Worm (Caenorhabditis elegans) whole organism, L2 larva: Measurements from ENCODE around the gene col-74.

Source experiments
- C34F6.9 ChIP-seq: fragments of 150-350 bp; optimal IDR thresholded peaks from 2 replicates; lab custom pipeline; 2014; ENCODE audit warnings: missing biosample characterization, missing genetic modification characterization
- F13H6.1 ChIP-seq: sonication (generic microtip); optimal IDR thresholded peaks from 2 replicates; lab custom pipeline; 2016; ENCODE audit warnings: missing genetic modification characterization, missing compliant biosample characterization
- R02D3.7 ChIP-seq: fragments of 150-350 bp; optimal IDR thresholded peaks from 2 replicates; lab custom pipeline; 2014; ENCODE audit warnings: missing biosample characterization, missing genetic modification characterization
- Y55F3AM.14 ChIP-seq: fragments of 200-800 bp; sonication (Bioruptor generic); optimal IDR thresholded peaks from 2 replicates; lab custom pipeline; 2018; ENCODE audit warnings: mild to moderate bottlenecking, missing genetic modification characterization, missing compliant biosample characterization
- ZK546.5 ChIP-seq: sonication (generic microtip); optimal IDR thresholded peaks from 2 replicates; lab custom pipeline; 2017; ENCODE audit warnings: missing biosample characterization, missing genetic modification characterization
- alr-1 ChIP-seq: fragments of 150-350 bp; optimal IDR thresholded peaks from 2 replicates; lab custom pipeline; 2014; ENCODE audit warnings: missing biosample characterization, missing genetic modification characterization
- aly-2 ChIP-seq: fragments of 150-350 bp; optimal IDR thresholded peaks from 2 replicates; lab custom pipeline; 2014; ENCODE audit warnings: missing biosample characterization, missing genetic modification characterization
- ama-1 ChIP-seq: fragments of 150-350 bp; optimal IDR thresholded peaks from 2 replicates; lab custom pipeline; 2018; ENCODE audit warnings: inconsistent platforms
- blmp-1 ChIP-seq: sonication (generic microtip); optimal IDR thresholded peaks from 2 replicates; lab custom pipeline; 2017; ENCODE audit warnings: missing genetic modification characterization, mild to moderate bottlenecking, missing compliant biosample characterization, antibody characterized with exemption, moderate library complexity; ENCODE audit not compliant: insufficient read depth
- ceh-16 ChIP-seq: fragments of 150-350 bp; optimal IDR thresholded peaks from 2 replicates; lab custom pipeline; 2014; ENCODE audit warnings: missing biosample characterization, missing genetic modification characterization
- ceh-82 ChIP-seq: fragments of 150-350 bp; optimal IDR thresholded peaks from 2 replicates; lab custom pipeline; 2014; ENCODE audit warnings: missing biosample characterization, missing genetic modification characterization
- crh-2 ChIP-seq: sonication (generic microtip); optimal IDR thresholded peaks from 2 replicates; lab custom pipeline; 2017; ENCODE audit warnings: missing biosample characterization, missing genetic modification characterization
- dmd-4 ChIP-seq: sonication (generic microtip); optimal IDR thresholded peaks from 2 replicates; lab custom pipeline; 2017; ENCODE audit warnings: missing biosample characterization, missing genetic modification characterization
- egl-27 ChIP-seq: sonication (generic microtip); optimal IDR thresholded peaks from 3 replicates; lab custom pipeline; 2017; ENCODE audit warnings: missing biosample characterization, missing genetic modification reagents, missing genetic modification characterization
- elt-1 ChIP-seq: fragments of 150-350 bp; optimal IDR thresholded peaks from 2 replicates; lab custom pipeline; 2014; ENCODE audit warnings: missing biosample characterization, missing genetic modification characterization
- elt-3 ChIP-seq: sonication (generic microtip); optimal IDR thresholded peaks from 2 replicates; lab custom pipeline; 2017; ENCODE audit warnings: missing biosample characterization, missing genetic modification characterization
- fos-1 ChIP-seq: fragments of 150-350 bp; optimal IDR thresholded peaks from 2 replicates; lab custom pipeline; 2014; ENCODE audit warnings: missing biosample characterization, missing genetic modification characterization
- gmeb-1 ChIP-seq: fragments of 150-350 bp; optimal IDR thresholded peaks from 2 replicates; lab custom pipeline; 2014; ENCODE audit warnings: missing biosample characterization, missing genetic modification characterization
- lin-11 ChIP-seq: fragments of 150-350 bp; sonication (generic microtip); optimal IDR thresholded peaks from 2 replicates; lab custom pipeline; 2014; ENCODE audit warnings: missing biosample characterization, missing genetic modification characterization, inconsistent platforms, mixed read lengths
- lin-13 ChIP-seq: fragments of 150-350 bp; optimal IDR thresholded peaks from 2 replicates; lab custom pipeline; 2014; ENCODE audit warnings: missing biosample characterization, missing genetic modification reagents, missing genetic modification characterization
- lin-39 ChIP-seq: fragments of 150-350 bp; optimal IDR thresholded peaks from 2 replicates; lab custom pipeline; 2014; ENCODE audit warnings: missing biosample characterization, missing genetic modification reagents, missing genetic modification characterization
- lsy-2 ChIP-seq, 2 experiments: fragments of 150-350 bp in 1 of 2; sonication (generic microtip) in 1 of 2; optimal IDR thresholded peaks; 2 replicates each; lab custom pipeline; 2014 to 2017; ENCODE audit warnings: missing biosample characterization in 2 of 2, missing genetic modification characterization in 2 of 2
- mab-5 ChIP-seq: fragments of 150-350 bp; optimal IDR thresholded peaks from 2 replicates; lab custom pipeline; 2014; ENCODE audit warnings: missing biosample characterization, missing genetic modification characterization
- mbf-1 ChIP-seq: sonication (generic microtip); optimal IDR thresholded peaks from 2 replicates; lab custom pipeline; 2017; ENCODE audit warnings: missing biosample characterization, missing genetic modification characterization
- mdl-1 ChIP-seq, 2 experiments: fragments of 150-350 bp in 1 of 2; sonication (generic microtip) in 1 of 2; optimal IDR thresholded peaks; 2 replicates each; lab custom pipeline; 2017; ENCODE audit warnings: missing biosample characterization in 2 of 2, missing genetic modification characterization in 2 of 2
- nhr-10 ChIP-seq: sonication (generic microtip); optimal IDR thresholded peaks from 2 replicates; lab custom pipeline; 2017; ENCODE audit warnings: missing biosample characterization, missing genetic modification characterization
- nhr-11 ChIP-seq: fragments of 150-350 bp; optimal IDR thresholded peaks from 2 replicates; lab custom pipeline; 2014; ENCODE audit warnings: missing biosample characterization, missing genetic modification characterization
- nhr-12 ChIP-seq: fragments of 150-350 bp; optimal IDR thresholded peaks from 2 replicates; lab custom pipeline; 2014; ENCODE audit warnings: missing biosample characterization, missing genetic modification characterization
- nhr-129 ChIP-seq: fragments of 150-350 bp; optimal IDR thresholded peaks from 2 replicates; lab custom pipeline; 2014; ENCODE audit warnings: missing biosample characterization, missing genetic modification characterization
- nhr-21 ChIP-seq: fragments of 150-350 bp; optimal IDR thresholded peaks from 2 replicates; lab custom pipeline; 2014; ENCODE audit warnings: missing biosample characterization, missing genetic modification characterization
- nhr-23 ChIP-seq: fragments of 150-350 bp; optimal IDR thresholded peaks from 2 replicates; lab custom pipeline; 2014; ENCODE audit warnings: missing biosample characterization, missing genetic modification reagents, missing genetic modification characterization
- nhr-237 ChIP-seq: fragments of 150-350 bp; optimal IDR thresholded peaks from 2 replicates; lab custom pipeline; 2014; ENCODE audit warnings: missing biosample characterization, missing genetic modification characterization
- nhr-25 ChIP-seq: fragments of 150-350 bp; sonication (generic microtip); optimal IDR thresholded peaks from 3 replicates; lab custom pipeline; 2014; ENCODE audit warnings: missing biosample characterization, missing genetic modification characterization
- nhr-6 ChIP-seq: fragments of 150-350 bp; optimal IDR thresholded peaks from 2 replicates; lab custom pipeline; 2014; ENCODE audit warnings: missing biosample characterization, missing genetic modification characterization
- nhr-77 ChIP-seq: fragments of 150-350 bp; optimal IDR thresholded peaks from 2 replicates; lab custom pipeline; 2014; ENCODE audit warnings: missing biosample characterization, missing genetic modification characterization
- peb-1 ChIP-seq: fragments of 150-350 bp; optimal IDR thresholded peaks from 2 replicates; lab custom pipeline; 2014; ENCODE audit warnings: missing biosample characterization, missing genetic modification characterization
- sem-4 ChIP-seq: fragments of 150-350 bp; optimal IDR thresholded peaks from 2 replicates; lab custom pipeline; 2014; ENCODE audit warnings: missing biosample characterization, missing genetic modification reagents, missing genetic modification characterization
- skn-1 ChIP-seq: sonication (generic microtip); optimal IDR thresholded peaks from 2 replicates; lab custom pipeline; 2017; ENCODE audit warnings: missing biosample characterization, missing genetic modification characterization
- sma-3 ChIP-seq: sonication (generic microtip); optimal IDR thresholded peaks from 2 replicates; lab custom pipeline; 2016; ENCODE audit warnings: missing genetic modification reagents, missing genetic modification characterization, missing compliant biosample characterization
- sma-9 ChIP-seq, 2 experiments: fragments of 150-350 bp in 1 of 2; sonication (generic microtip) in 1 of 2; optimal IDR thresholded peaks; 2 replicates each; lab custom pipeline; 2014 to 2016; ENCODE audit warnings: missing genetic modification characterization in 2 of 2, mild to moderate bottlenecking in 1 of 2, missing biosample characterization in 1 of 2, missing compliant biosample characterization in 1 of 2, missing genetic modification reagents in 1 of 2, moderate library complexity in 1 of 2
- snpc-4 ChIP-seq: fragments of 150-350 bp; optimal IDR thresholded peaks from 2 replicates; lab custom pipeline; 2014; ENCODE audit warnings: missing biosample characterization, missing genetic modification characterization
- unc-39 ChIP-seq: fragments of 150-350 bp; optimal IDR thresholded peaks from 2 replicates; lab custom pipeline; 2014; ENCODE audit warnings: missing biosample characterization, missing genetic modification characterization
- unc-55 ChIP-seq: fragments of 150-350 bp; sonication (generic microtip); optimal IDR thresholded peaks from 3 replicates; lab custom pipeline; 2014; ENCODE audit warnings: missing biosample characterization, missing genetic modification reagents, missing genetic modification characterization
- unc-62 ChIP-seq: fragments of 150-350 bp; optimal IDR thresholded peaks from 2 replicates; lab custom pipeline; 2014; ENCODE audit warnings: missing biosample characterization, missing genetic modification reagents, missing genetic modification characterization
- zag-1 ChIP-seq: fragments of 150-350 bp; optimal IDR thresholded peaks from 2 replicates; lab custom pipeline; 2014; ENCODE audit warnings: missing biosample characterization, missing genetic modification characterization
- ztf-1 ChIP-seq: fragments of 200-800 bp; sonication (Bioruptor generic); conservative IDR thresholded peaks from 2 replicates; pipeline ENCODE4 v1.3.6; 2022; ENCODE audit warnings: missing genetic modification characterization, missing compliant biosample characterization
- ztf-11 ChIP-seq: sonication (generic microtip); optimal IDR thresholded peaks from 2 replicates; lab custom pipeline; 2017; ENCODE audit warnings: missing biosample characterization, missing genetic modification characterization
- ztf-4 ChIP-seq: fragments of 150-350 bp; optimal IDR thresholded peaks from 2 replicates; lab custom pipeline; 2014; ENCODE audit warnings: missing biosample characterization, missing genetic modification characterization

The col-74 gene

ce11 chrII:5844694-5845129 is 14.5 kb downstream of the col-74 start:
- peak; percentile 64 for TF ChIP-seq mbf-1 (tag; lab: Kevin White, UChicago)
- TF ChIP-seq zag-1 (tag; lab: Kevin White, UChicago): peak; percentile 99
- TF ChIP-seq lin-39: peak; percentile 96
- peak; percentile 85 for TF ChIP-seq ZK546.5 (tag; lab: Kevin White, UChicago)
- TF ChIP-seq R02D3.7: peak; percentile 83
- TF ChIP-seq nhr-129 (tag; lab: Kevin White, UChicago): peak; percentile 99
- TF ChIP-seq crh-2 (tag; lab: Kevin White, UChicago): peak; percentile 99
- peak; percentile 96 for TF ChIP-seq ceh-16 (tag; lab: Kevin White, UChicago)
- peak; percentile 63 for TF ChIP-seq unc-39 (tag; lab: Kevin White, UChicago)
- TF ChIP-seq skn-1 (tag; lab: Kevin White, UChicago): peak; percentile 81
- peak; percentile 98 for TF ChIP-seq fos-1 (tag; lab: Kevin White, UChicago)
- peak; percentile 100 for TF ChIP-seq C34F6.9
- TF ChIP-seq nhr-237: peak; percentile 95
- TF ChIP-seq ceh-82 (tag; lab: Kevin White, UChicago): peak; percentile 90
- TF ChIP-seq ztf-11 (tag; lab: Kevin White, UChicago): peak; percentile 85
- no peak for TF ChIP-seq peb-1
- TF ChIP-seq snpc-4 (tag; lab: Kevin White, UChicago): peak; percentile 100
- TF ChIP-seq unc-55: peak; percentile 99
- TF ChIP-seq ztf-1: 0 out of 2 replicates have a peak, but pooled peaks have one; percentile 81
- peak; percentile 59 for TF ChIP-seq nhr-12
- TF ChIP-seq ama-1 (lab: Kevin White, UChicago): peak; percentile 100
- peak; percentile 99 for TF ChIP-seq sem-4 (tag; lab: Kevin White, UChicago)
- TF ChIP-seq lin-11 (tag; lab: Kevin White, UChicago): peak; percentile 99
- TF ChIP-seq sma-3 (GFP tag; lab: Kevin White, UChicago): peak; percentile 99
- peak; percentile 99 for TF ChIP-seq nhr-25 (tag; lab: Kevin White, UChicago)
- peak; percentile 95 for TF ChIP-seq gmeb-1 (tag; lab: Kevin White, UChicago)
- no peak for TF ChIP-seq alr-1 (tag; lab: Kevin White, UChicago)
- TF ChIP-seq ztf-4 (tag; lab: Kevin White, UChicago): peak; percentile 99
- peak; percentile 45 for TF ChIP-seq elt-1 (tag; lab: Kevin White, UChicago)
- peak; percentile 83 for TF ChIP-seq unc-62 (GFP tag; lab: Kevin White, UChicago)
- TF ChIP-seq mdl-1 (tag; optimal IDR thresholded peaks at IDR 0.05; lab: Kevin White, UChicago): peak; percentile 92 to 93
- TF ChIP-seq sma-9 (GFP tag; optimal IDR thresholded peaks at IDR 0.05; lab: Kevin White, UChicago): peak; percentile 98
- peak; percentile 71 for TF ChIP-seq sma-9 (tag; optimal IDR thresholded peaks at IDR 0.05; lab: Kevin White, UChicago)
- TF ChIP-seq aly-2 (tag; lab: Kevin White, UChicago): peak; percentile 94
- peak; percentile 79 for TF ChIP-seq dmd-4 (tag; lab: Kevin White, UChicago)
- TF ChIP-seq nhr-23 (tag; lab: Kevin White, UChicago): no peak
- TF ChIP-seq nhr-21 (tag; lab: Kevin White, UChicago): peak; percentile 99
- TF ChIP-seq Y55F3AM.14 (GFP tag; lab: Kevin White, UChicago): peak; percentile 97
- TF ChIP-seq mab-5: peak; percentile 98
- TF ChIP-seq egl-27 (tag; lab: Kevin White, UChicago): peak; percentile 99
- TF ChIP-seq F13H6.1 (tag; lab: Kevin White, UChicago): peak; percentile 99
- TF ChIP-seq nhr-11 (tag; lab: Kevin White, UChicago): peak; percentile 88
- TF ChIP-seq nhr-10: peak; percentile 97
- no peak for TF ChIP-seq elt-3 (tag; lab: Kevin White, UChicago)
- peak; percentile 93 for TF ChIP-seq nhr-77 (tag; lab: Kevin White, UChicago)
- peak; percentile 82 for TF ChIP-seq blmp-1 (tag; lab: Kevin White, UChicago)
- TF ChIP-seq lsy-2 (tag; optimal IDR thresholded peaks at IDR 0.05; lab: Kevin White, UChicago): peak; percentile 97
- peak; percentile 98 for TF ChIP-seq nhr-6 (tag; lab: Kevin White, UChicago)
- peak; percentile 98 for TF ChIP-seq lin-13 (GFP tag; lab: Kevin White, UChicago)
